Worm (Caenorhabditis elegans): ENCODE results near the gene Y66D12A.21.

ce11 chrIII:11456577-11456976 lies 48.5 kb downstream of the Y66D12A.21 start, which contains the start of gene plr-1:
- no peak for TF ChIP-seq skn-1 (tag; optimal IDR thresholded peaks at IDR 0.05)
- TF ChIP-seq egl-27 (tag; optimal IDR thresholded peaks at IDR 0.05) = no peak
- no peak for TF ChIP-seq fkh-8 (tag; optimal IDR thresholded peaks at IDR 0.05)
- TF ChIP-seq nhr-12 (tag; optimal IDR thresholded peaks at IDR 0.05) = no peak
- TF ChIP-seq nhr-76 (tag; optimal IDR thresholded peaks at IDR 0.05) = no peak
- no peak for TF ChIP-seq jun-1 (tag; optimal IDR thresholded peaks at IDR 0.05)

Data from whole organism, L1 larva.